Worm (Caenorhabditis elegans) whole organism, L3 larva: ENCODE data around the gene luc-7L3.

Experiments
- R02D3.7 ChIP-seq: fragments of 150-350 bp; optimal IDR thresholded peaks from 2 replicates; lab custom pipeline; 2014; ENCODE audit warnings: missing biosample characterization, missing genetic modification characterization
- ama-1 ChIP-seq: fragments of 150-350 bp; optimal IDR thresholded peaks from 2 replicates; lab custom pipeline; 2018
- ceh-82 ChIP-seq: fragments of 150-350 bp; optimal IDR thresholded peaks from 2 replicates; lab custom pipeline; 2014; ENCODE audit warnings: missing biosample characterization, missing genetic modification characterization
- ceh-9 ChIP-seq: sonication (generic microtip); optimal IDR thresholded peaks from 2 replicates; lab custom pipeline; 2018; ENCODE audit warnings: missing biosample characterization, missing genetic modification characterization
- egl-5 ChIP-seq: fragments of 150-350 bp; optimal IDR thresholded peaks from 2 replicates; lab custom pipeline; 2017; ENCODE audit warnings: missing biosample characterization, missing genetic modification reagents, missing genetic modification characterization, inconsistent platforms
- elt-1 ChIP-seq: fragments of 150-350 bp; optimal IDR thresholded peaks from 2 replicates; lab custom pipeline; 2014; ENCODE audit warnings: missing biosample characterization, missing genetic modification characterization
- elt-2 ChIP-seq: sonication (generic microtip); optimal IDR thresholded peaks from 2 replicates; lab custom pipeline; 2016; ENCODE audit warnings: missing genetic modification reagents, mild to moderate bottlenecking, missing genetic modification characterization, missing compliant biosample characterization
- elt-3 ChIP-seq, 3 experiments: fragments of 150-350 bp in 1 of 3; sonication (generic microtip) in 2 of 3; optimal IDR thresholded peaks; 2 replicates in 2 of 3; 4 replicates in 1 of 3; lab custom pipeline; 2014 to 2017; ENCODE audit warnings: missing biosample characterization in 3 of 3, missing genetic modification characterization in 3 of 3
- fkh-10 ChIP-seq: sonication (generic microtip); optimal IDR thresholded peaks from 2 replicates; lab custom pipeline; 2017; ENCODE audit warnings: missing biosample characterization, missing genetic modification reagents, missing genetic modification characterization
- hmg-11 ChIP-seq: sonication (generic microtip); optimal IDR thresholded peaks from 2 replicates; lab custom pipeline; 2016; ENCODE audit warnings: missing genetic modification characterization, missing compliant biosample characterization
- lin-15B ChIP-seq: fragments of 150-350 bp; optimal IDR thresholded peaks from 2 replicates; lab custom pipeline; 2014; ENCODE audit warnings: missing biosample characterization, missing genetic modification characterization
- lsy-12 ChIP-seq: sonication (generic microtip); optimal IDR thresholded peaks from 2 replicates; lab custom pipeline; 2016; ENCODE audit warnings: mild to moderate bottlenecking, missing genetic modification characterization, missing compliant biosample characterization
- mml-1 ChIP-seq: fragments of 150-350 bp; sonication (generic microtip); optimal IDR thresholded peaks from 3 replicates; lab custom pipeline; 2014; ENCODE audit warnings: missing biosample characterization, missing genetic modification characterization
- nfya-1 ChIP-seq: sonication (generic microtip); optimal IDR thresholded peaks from 2 replicates; lab custom pipeline; 2017; ENCODE audit warnings: missing genetic modification characterization, mild to moderate bottlenecking, missing compliant biosample characterization, antibody characterized with exemption, moderate library complexity; ENCODE audit not compliant: insufficient read depth
- nhr-11 ChIP-seq: fragments of 150-350 bp; optimal IDR thresholded peaks from 2 replicates; lab custom pipeline; 2014; ENCODE audit warnings: missing biosample characterization, missing genetic modification characterization
- nhr-12 ChIP-seq: fragments of 150-350 bp; optimal IDR thresholded peaks from 2 replicates; lab custom pipeline; 2014; ENCODE audit warnings: missing biosample characterization, missing genetic modification characterization
- nhr-23 ChIP-seq: fragments of 150-350 bp; optimal IDR thresholded peaks from 2 replicates; lab custom pipeline; 2014; ENCODE audit warnings: missing biosample characterization, missing genetic modification reagents, missing genetic modification characterization
- nhr-237 ChIP-seq: fragments of 150-350 bp; optimal IDR thresholded peaks from 2 replicates; lab custom pipeline; 2014; ENCODE audit warnings: missing biosample characterization, missing genetic modification characterization
- nhr-25 ChIP-seq: sonication (generic microtip); optimal IDR thresholded peaks from 2 replicates; lab custom pipeline; 2017; ENCODE audit warnings: missing biosample characterization, missing genetic modification characterization
- nhr-28 ChIP-seq: fragments of 150-350 bp; optimal IDR thresholded peaks from 2 replicates; lab custom pipeline; 2014; ENCODE audit warnings: missing biosample characterization, missing genetic modification characterization
- nhr-43 ChIP-seq: sonication (generic microtip); optimal IDR thresholded peaks from 2 replicates; lab custom pipeline; 2016; ENCODE audit warnings: mild to moderate bottlenecking, missing genetic modification characterization, missing compliant biosample characterization; ENCODE audit not compliant: poor library complexity, severe bottlenecking
- nhr-67 ChIP-seq: fragments of 150-350 bp; optimal IDR thresholded peaks from 2 replicates; lab custom pipeline; 2014; ENCODE audit warnings: missing biosample characterization, missing genetic modification characterization
- nhr-76 ChIP-seq: fragments of 150-350 bp; sonication (generic microtip); optimal IDR thresholded peaks from 5 replicates; lab custom pipeline; 2014; ENCODE audit warnings: missing biosample characterization, missing genetic modification characterization
- nhr-77 ChIP-seq: fragments of 150-350 bp; optimal IDR thresholded peaks from 2 replicates; lab custom pipeline; 2014; ENCODE audit warnings: missing biosample characterization, missing genetic modification characterization
- pha-4 ChIP-seq: fragments of 150-350 bp; optimal IDR thresholded peaks from 2 replicates; lab custom pipeline; 2014; ENCODE audit warnings: missing biosample characterization, missing genetic modification reagents, missing genetic modification characterization
- skn-1 ChIP-seq: fragments of 150-350 bp; optimal IDR thresholded peaks from 2 replicates; lab custom pipeline; 2014; ENCODE audit warnings: missing biosample characterization, missing genetic modification characterization
- tbx-2 ChIP-seq: sonication (generic microtip); optimal IDR thresholded peaks from 2 replicates; lab custom pipeline; 2016; ENCODE audit warnings: mild to moderate bottlenecking, missing genetic modification characterization, missing compliant biosample characterization
- unc-62 ChIP-seq: fragments of 150-350 bp; sonication (generic microtip); optimal IDR thresholded peaks from 4 replicates; lab custom pipeline; 2014; ENCODE audit warnings: missing biosample characterization, missing genetic modification reagents, missing genetic modification characterization
- zag-1 ChIP-seq: fragments of 150-350 bp; optimal IDR thresholded peaks from 2 replicates; lab custom pipeline; 2014; ENCODE audit warnings: missing biosample characterization, missing genetic modification characterization
- ztf-11 ChIP-seq: fragments of 150-350 bp; optimal IDR thresholded peaks from 2 replicates; lab custom pipeline; 2014; ENCODE audit warnings: missing biosample characterization, missing genetic modification characterization
- ztf-4 ChIP-seq: fragments of 150-350 bp; optimal IDR thresholded peaks from 2 replicates; lab custom pipeline; 2014; ENCODE audit warnings: missing biosample characterization, missing genetic modification characterization

luc-7L3 gene

DNA sequence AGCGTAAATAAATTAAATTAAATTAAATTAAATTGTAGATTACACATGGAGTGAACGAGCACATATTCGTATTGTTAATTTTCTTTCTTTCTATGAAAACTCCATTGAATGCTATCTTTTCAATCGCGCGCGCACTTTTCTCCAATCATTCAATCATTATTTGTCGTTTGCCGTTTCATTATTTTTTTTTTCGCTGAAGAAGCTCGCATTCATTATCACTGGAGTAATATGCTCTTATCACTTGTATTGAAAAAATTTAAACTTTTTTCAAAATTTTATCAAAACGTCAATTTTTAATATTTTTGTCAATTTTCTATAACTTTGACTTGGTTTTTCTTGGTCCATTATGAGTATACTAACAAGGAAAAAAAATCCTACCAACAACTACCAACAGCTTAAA lies 32.3 kb downstream of the luc-7L3 start:
- peak; percentile 45 for TF ChIP-seq elt-2 (tag; lab: Kevin White, UChicago)
- no peak for TF ChIP-seq elt-1 (tag; lab: Kevin White, UChicago)

ce11 chrII:61013-61412 lies 36.8 kb downstream of the luc-7L3 start, which contains the start of gene C23H3.2:
Gene C23H3.2 (plus strand): TSS chrII:61313.
- TF ChIP-seq ztf-4 (tag; lab: Kevin White, UChicago) = no peak
- no peak for TF ChIP-seq nhr-11 (tag; lab: Kevin White, UChicago)
- TF ChIP-seq ceh-82 = no peak
- TF ChIP-seq, all 47 proteins: peak for 0

- TF ChIP-seq elt-2 (tag; lab: Kevin White, UChicago) (no peak), nhr-28 (no peak), ama-1 (lab: Kevin White, UChicago) (no peak), lin-15B (tag; lab: Kevin White, UChicago) (no peak), skn-1 (tag; lab: Kevin White, UChicago) (no peak), ztf-4 (tag; lab: Kevin White, UChicago) (no peak), ztf-11 (tag; lab: Kevin White, UChicago) (no peak), hmg-11 (tag; lab: Kevin White, UChicago) (no peak), nhr-25 (tag; lab: Kevin White, UChicago) (peak; percentile 78), nhr-23 (peak; percentile 57), R02D3.7 (tag; lab: Kevin White, UChicago) (no peak)
These were observed 37.8 kb downstream of the luc-7L3 start for ce11 chrII:60049-60448.

DNA sequence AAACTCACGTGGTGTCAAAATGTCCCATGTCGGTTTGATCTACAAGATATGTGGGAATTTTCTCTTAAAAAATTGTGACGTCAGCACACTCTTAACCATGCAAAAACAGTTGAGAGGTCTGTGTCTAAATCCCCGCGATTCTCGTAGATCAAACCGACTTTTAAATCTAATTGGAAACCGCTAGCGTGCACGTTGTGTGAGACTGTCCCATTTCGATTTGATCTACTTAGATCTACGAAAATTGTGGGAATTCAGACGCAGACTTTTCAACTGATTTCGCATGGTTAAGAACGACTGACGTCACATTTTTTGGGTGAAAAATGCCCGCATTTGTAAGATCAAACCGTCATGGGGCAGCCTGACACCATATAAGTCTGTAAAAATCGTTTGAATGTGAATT lies 40.0 kb downstream of the luc-7L3 start:
- no peak for TF ChIP-seq pha-4 (tag; lab: Kevin White, UChicago)
- TF ChIP-seq nfya-1 (tag; lab: Kevin White, UChicago) = no peak
- TF ChIP-seq nhr-43 (tag; lab: Kevin White, UChicago) = no peak

DNA sequence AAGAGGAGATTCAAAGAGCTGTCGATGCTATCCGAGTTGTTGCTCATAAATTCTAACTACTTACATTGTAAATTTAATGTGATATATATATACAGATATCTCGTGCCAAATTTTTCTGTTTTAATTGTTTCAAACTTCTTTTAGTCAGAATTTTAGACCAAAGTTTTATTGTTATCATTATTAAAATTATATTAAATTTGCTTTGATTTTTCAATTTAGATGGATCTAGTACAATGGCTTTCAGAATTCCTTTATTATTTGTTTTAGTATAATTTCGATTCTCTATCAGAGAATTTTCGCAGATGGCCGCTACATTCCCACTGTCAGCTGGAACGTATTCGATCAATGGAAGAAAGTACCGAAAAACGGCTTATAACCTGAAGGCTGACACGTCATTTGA lies 40.5 kb downstream of the luc-7L3 start, which contains the start of gene ascc-1:
TSS of gene ascc-1 (plus strand) at position 301 of the 400 bp plus-strand sequence.
- TF ChIP-seq R02D3.7 (tag; lab: Kevin White, UChicago) (no peak), zag-1 (no peak), nhr-67 (no peak)
- TF ChIP-seq, all 47 proteins: peak for 0

DNA sequence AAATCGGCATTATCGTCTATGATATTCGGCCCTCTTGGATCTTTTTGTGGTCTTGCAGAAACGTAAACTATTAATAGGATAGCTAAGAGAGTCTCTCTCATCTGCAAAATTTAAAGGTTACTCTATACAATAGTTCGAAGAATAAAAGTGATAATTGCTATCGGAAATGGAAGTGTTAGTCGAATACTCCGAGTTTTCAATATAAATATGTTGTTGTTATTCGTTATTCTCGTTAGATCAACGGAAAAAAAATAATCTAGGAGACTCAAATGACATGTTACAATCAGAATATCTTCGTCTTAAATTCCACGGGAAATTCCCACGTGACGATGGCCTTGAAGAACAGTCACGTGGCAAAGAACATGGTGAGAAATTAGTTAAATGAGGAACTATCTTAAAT lies 42.6 kb downstream of the luc-7L3 start, which contains the start of gene tre-5:
TSS of gene tre-5 (minus strand) at position 101 of the 400 bp plus-strand sequence.
- TF ChIP-seq egl-5 (tag; lab: Kevin White, UChicago) (no peak), nhr-67 (no peak), nhr-23 (no peak), zag-1 (no peak), nhr-76 (tag; lab: Kevin White, UChicago) (no peak), nhr-237 (tag; lab: Kevin White, UChicago) (no peak), ceh-82 (no peak), nhr-11 (tag; lab: Kevin White, UChicago) (no peak), nhr-12 (tag; lab: Kevin White, UChicago) (no peak), unc-62 (GFP tag; lab: Kevin White, UChicago) (no peak), ceh-9 (tag; lab: Kevin White, UChicago) (no peak), ama-1 (lab: Kevin White, UChicago) (no peak), nfya-1 (tag; lab: Kevin White, UChicago) (no peak), tbx-2 (tag; lab: Kevin White, UChicago) (no peak), elt-3 (tag; optimal IDR thresholded peaks at IDR 0.05; lab: Kevin White, UChicago) (no peak), nhr-25 (tag; lab: Kevin White, UChicago) (no peak), fkh-10 (no peak)

ce11 chrII:51352-51751 lies 46.5 kb downstream of the luc-7L3 start, which contains the start of gene sptl-1:
Gene sptl-1 (plus strand): TSS chrII:51652.
- TF ChIP-seq nhr-23 (no peak), R02D3.7 (tag; lab: Kevin White, UChicago) (no peak), mml-1 (tag; lab: Kevin White, UChicago) (no peak), nfya-1 (tag; lab: Kevin White, UChicago) (no peak), nhr-77 (no peak), ceh-9 (tag; lab: Kevin White, UChicago) (no peak), nhr-11 (tag; lab: Kevin White, UChicago) (no peak), pha-4 (tag; lab: Kevin White, UChicago) (no peak), lsy-12 (tag; lab: Kevin White, UChicago) (no peak)
